Worm (Caenorhabditis elegans): Measurements from ENCODE around the gene T25F10.4.

Gene T25F10.4

ce11 chrV:6796264-6796663 is 34.0 kb upstream of the T25F10.4 start:
- no peak for TF ChIP-seq skn-1 (tag; optimal IDR thresholded peaks at IDR 0.05)
- TF ChIP-seq snu-23 (GFP tag; optimal IDR thresholded peaks at IDR 0.05) = peak; percentile 1
- TF ChIP-seq ceh-63 (GFP tag; optimal IDR thresholded peaks at IDR 0.05) = no peak
- TF ChIP-seq fkh-8 (tag; optimal IDR thresholded peaks at IDR 0.05) = no peak
- no peak for TF ChIP-seq isw-1 (GFP tag; IDR thresholded peaks at IDR 0.05)
- peak; percentile 10 for TF ChIP-seq blmp-1 (tag; optimal IDR thresholded peaks at IDR 0.05)
- no peak for TF ChIP-seq sox-4 (tag; optimal IDR thresholded peaks at IDR 0.05)
- TF ChIP-seq vab-15 (tag; optimal IDR thresholded peaks at IDR 0.05) = no peak
- no peak for TF ChIP-seq fkh-4 (tag; optimal IDR thresholded peaks at IDR 0.05; ENCODE audit: borderline replicate concordance)
- peak; percentile 84 for TF ChIP-seq nhr-85 (tag)
- no peak for TF ChIP-seq C34B4.2 (tag; optimal IDR thresholded peaks at IDR 0.05)
- TF ChIP-seq lin-39 (tag; optimal IDR thresholded peaks at IDR 0.05) = no peak
- no peak for TF ChIP-seq mef-2 (tag; optimal IDR thresholded peaks at IDR 0.05)
- TF ChIP-seq sptf-1 (tag; optimal IDR thresholded peaks at IDR 0.05) = no peak
- peak; percentile 13 for TF ChIP-seq xbp-1 (tag; optimal IDR thresholded peaks at IDR 0.05)
- peak; percentile 2 for TF ChIP-seq rnt-1 (tag; optimal IDR thresholded peaks at IDR 0.05)
- no peak for TF ChIP-seq lin-13 (GFP tag; optimal IDR thresholded peaks at IDR 0.05)
- TF ChIP-seq efl-3 (GFP tag; optimal IDR thresholded peaks at IDR 0.05) = no peak
- TF ChIP-seq lin-35 (GFP tag; optimal IDR thresholded peaks at IDR 0.05) = no peak
- TF ChIP-seq tbx-2 (tag; optimal IDR thresholded peaks at IDR 0.05) = no peak
- peak; percentile 32 for TF ChIP-seq nhr-20 (tag; optimal IDR thresholded peaks at IDR 0.05)
- TF ChIP-seq ces-1 (GFP tag; optimal IDR thresholded peaks at IDR 0.05) = no peak
- TF ChIP-seq nhr-90 (tag; optimal IDR thresholded peaks at IDR 0.05; ENCODE audit: poor library complexity) = no peak
- TF ChIP-seq nhr-12 (tag; optimal IDR thresholded peaks at IDR 0.05) = no peak

ce11 chrV:6793744-6794239 is 31.5 kb upstream of the T25F10.4 start, which contains the start of gene ZC404.1:
ZC404.1 (plus strand) TSS chrV:6794189.
- TF ChIP-seq jun-1 (tag; optimal IDR thresholded peaks at IDR 0.05) = no peak
- TF ChIP-seq isw-1 (GFP tag; IDR thresholded peaks at IDR 0.05) = no peak; the same call in 1 of the 2 replicates
- no peak for TF ChIP-seq elt-3 (tag; optimal IDR thresholded peaks at IDR 0.05)
- no peak for TF ChIP-seq C34B4.2 (tag; optimal IDR thresholded peaks at IDR 0.05)
- peak in 1 of 2 experiments; percentile 3 for TF ChIP-seq lin-35 (GFP tag; optimal IDR thresholded peaks at IDR 0.05)
- no peak for TF ChIP-seq fkh-10 (GFP tag; optimal IDR thresholded peaks at IDR 0.05)
- peak; percentile 21 for TF ChIP-seq swsn-7 (tag; optimal IDR thresholded peaks at IDR 0.05)
- peak in 1 of 3 experiments; percentile 23 for TF ChIP-seq ceh-82 (tag; optimal IDR thresholded peaks at IDR 0.05)
- TF ChIP-seq nhr-19 (GFP tag; conservative IDR thresholded peaks at IDR 0.05) = no peak
- no peak for TF ChIP-seq skn-1 (tag; optimal IDR thresholded peaks at IDR 0.05)
- TF ChIP-seq rnt-1 (tag; optimal IDR thresholded peaks at IDR 0.05) = no peak
- TF ChIP-seq ces-1 (GFP tag; optimal IDR thresholded peaks at IDR 0.05) = no peak
- no peak for TF ChIP-seq mef-2 (tag; optimal IDR thresholded peaks at IDR 0.05)
- no peak for TF ChIP-seq efl-3 (GFP tag; optimal IDR thresholded peaks at IDR 0.05)
- no peak for TF ChIP-seq egl-27 (tag; optimal IDR thresholded peaks at IDR 0.05)
- TF ChIP-seq alr-1 (tag; optimal IDR thresholded peaks at IDR 0.05; ENCODE audit: borderline replicate concordance) = no peak
- TF ChIP-seq lin-13 (GFP tag; optimal IDR thresholded peaks at IDR 0.05) = no peak
- peak; percentile 74 for TF ChIP-seq lin-14 (GFP tag; optimal IDR thresholded peaks at IDR 0.05)
- TF ChIP-seq nhr-84 (tag; optimal IDR thresholded peaks at IDR 0.05) = no peak
- peak; percentile 3 to 8 for TF ChIP-seq efl-1 (optimal IDR thresholded peaks at IDR 0.05)
- TF ChIP-seq efl-1 (GFP tag; optimal IDR thresholded peaks at IDR 0.05 in 1 of 2) = peak in 1 of 2 experiments; percentile 49
- peak; percentile 12 for TF ChIP-seq nhr-47 (tag; optimal IDR thresholded peaks at IDR 0.05)
- TF ChIP-seq lin-39 (tag; optimal IDR thresholded peaks at IDR 0.05) = no peak
- TF ChIP-seq nhr-20 (tag; optimal IDR thresholded peaks at IDR 0.05) = no peak
- no peak for TF ChIP-seq xbp-1 (tag; optimal IDR thresholded peaks at IDR 0.05)
- no peak for TF ChIP-seq ama-1 (optimal IDR thresholded peaks at IDR 0.05)
- TF ChIP-seq ceh-88 (GFP tag; IDR thresholded peaks at IDR 0.05) = no peak
- TF ChIP-seq Y116A8C.19 (tag; optimal IDR thresholded peaks at IDR 0.05; ENCODE audit: borderline replicate concordance) = no peak
- TF ChIP-seq pag-3 (tag; optimal IDR thresholded peaks at IDR 0.05; ENCODE audit: borderline replicate concordance, insufficient read depth) = no peak
- TF ChIP-seq ceh-63 (GFP tag; optimal IDR thresholded peaks at IDR 0.05) = no peak
- no peak for TF ChIP-seq aly-2 (tag; optimal IDR thresholded peaks at IDR 0.05)
- no peak for TF ChIP-seq pqm-1 (tag; optimal IDR thresholded peaks at IDR 0.05)
- peak; percentile 24 for TF ChIP-seq snpc-4 (tag; optimal IDR thresholded peaks at IDR 0.05)
- no peak for TF ChIP-seq unc-98 (GFP tag; IDR thresholded peaks at IDR 0.05)
- no peak for TF ChIP-seq nhr-85 (tag)
- no peak for TF ChIP-seq fos-1 (tag; optimal IDR thresholded peaks at IDR 0.05)
- TF ChIP-seq egl-13 (tag; optimal IDR thresholded peaks at IDR 0.05) = no peak
- no peak for TF ChIP-seq F16B12.6 (tag; optimal IDR thresholded peaks at IDR 0.05)
- no peak for TF ChIP-seq snu-23 (GFP tag; optimal IDR thresholded peaks at IDR 0.05)
- TF ChIP-seq lir-3 (tag; optimal IDR thresholded peaks at IDR 0.05; ENCODE audit: poor library complexity) = no peak
- TF ChIP-seq fkh-8 (tag; optimal IDR thresholded peaks at IDR 0.05) = peak; percentile 64

Measured in whole organism, L1 larva.